Worm (Caenorhabditis elegans) whole organism, L3 larva: Measurements from ENCODE around the gene C29F9.6.

Source experiments
- R02D3.7 ChIP-seq: fragments of 150-350 bp; optimal IDR thresholded peaks from 2 replicates; lab custom pipeline; 2014; ENCODE audit warnings: missing biosample characterization, missing genetic modification characterization
- aly-2 ChIP-seq: fragments of 150-350 bp; optimal IDR thresholded peaks from 2 replicates; lab custom pipeline; 2014; ENCODE audit warnings: missing biosample characterization, missing genetic modification characterization
- ama-1 ChIP-seq: fragments of 150-350 bp; optimal IDR thresholded peaks from 2 replicates; lab custom pipeline; 2018
- ceh-16 ChIP-seq: sonication (generic microtip); optimal IDR thresholded peaks from 2 replicates; lab custom pipeline; 2017; ENCODE audit warnings: missing biosample characterization, missing genetic modification characterization
- ceh-28 ChIP-seq: fragments of 150-350 bp; optimal IDR thresholded peaks from 2 replicates; lab custom pipeline; 2014; ENCODE audit warnings: missing biosample characterization, missing genetic modification reagents, missing genetic modification characterization
- ceh-82 ChIP-seq: fragments of 150-350 bp; optimal IDR thresholded peaks from 2 replicates; lab custom pipeline; 2014; ENCODE audit warnings: missing biosample characterization, missing genetic modification characterization
- daf-12 ChIP-seq: fragments of 150-350 bp; optimal IDR thresholded peaks from 2 replicates; lab custom pipeline; 2014; ENCODE audit warnings: missing biosample characterization, missing genetic modification reagents, missing genetic modification characterization
- egl-27 ChIP-seq: sonication (generic microtip); optimal IDR thresholded peaks from 4 replicates; lab custom pipeline; 2017; ENCODE audit warnings: missing biosample characterization, missing genetic modification reagents, missing genetic modification characterization
- egl-5 ChIP-seq: fragments of 150-350 bp; optimal IDR thresholded peaks from 2 replicates; lab custom pipeline; 2017; ENCODE audit warnings: missing biosample characterization, missing genetic modification reagents, missing genetic modification characterization, inconsistent platforms
- elt-1 ChIP-seq: fragments of 150-350 bp; optimal IDR thresholded peaks from 2 replicates; lab custom pipeline; 2014; ENCODE audit warnings: missing biosample characterization, missing genetic modification characterization
- elt-2 ChIP-seq: sonication (generic microtip); optimal IDR thresholded peaks from 2 replicates; lab custom pipeline; 2016; ENCODE audit warnings: missing genetic modification reagents, mild to moderate bottlenecking, missing genetic modification characterization, missing compliant biosample characterization
- elt-3 ChIP-seq, 3 experiments: fragments of 150-350 bp in 1 of 3; sonication (generic microtip) in 2 of 3; optimal IDR thresholded peaks; 2 replicates in 2 of 3; 4 replicates in 1 of 3; lab custom pipeline; 2014 to 2017; ENCODE audit warnings: missing biosample characterization in 3 of 3, missing genetic modification characterization in 3 of 3
- eor-1 ChIP-seq, 2 experiments: fragments of 150-350 bp; optimal IDR thresholded peaks; 2 replicates each; lab custom pipeline; 2014 to 2018; ENCODE audit warnings: missing biosample characterization in 2 of 2, missing genetic modification characterization in 2 of 2
- fkh-10 ChIP-seq: sonication (generic microtip); optimal IDR thresholded peaks from 2 replicates; lab custom pipeline; 2017; ENCODE audit warnings: missing biosample characterization, missing genetic modification reagents, missing genetic modification characterization
- fkh-2 ChIP-seq: fragments of 150-350 bp; optimal IDR thresholded peaks from 2 replicates; lab custom pipeline; 2014; ENCODE audit warnings: missing biosample characterization, missing genetic modification reagents, missing genetic modification characterization
- fos-1 ChIP-seq: fragments of 150-350 bp; optimal IDR thresholded peaks from 2 replicates; lab custom pipeline; 2014; ENCODE audit warnings: missing biosample characterization, missing genetic modification characterization
- jun-1 ChIP-seq: fragments of 150-350 bp; optimal IDR thresholded peaks from 2 replicates; lab custom pipeline; 2014; ENCODE audit warnings: missing biosample characterization, missing genetic modification reagents, missing genetic modification characterization
- lin-15B ChIP-seq: fragments of 150-350 bp; optimal IDR thresholded peaks from 2 replicates; lab custom pipeline; 2014; ENCODE audit warnings: missing biosample characterization, missing genetic modification characterization
- mdl-1 ChIP-seq: fragments of 150-350 bp; optimal IDR thresholded peaks from 2 replicates; lab custom pipeline; 2014; ENCODE audit warnings: missing biosample characterization, missing genetic modification characterization
- mml-1 ChIP-seq: fragments of 150-350 bp; sonication (generic microtip); optimal IDR thresholded peaks from 3 replicates; lab custom pipeline; 2014; ENCODE audit warnings: missing biosample characterization, missing genetic modification characterization
- nfya-1 ChIP-seq: sonication (generic microtip); optimal IDR thresholded peaks from 2 replicates; lab custom pipeline; 2017; ENCODE audit warnings: missing genetic modification characterization, mild to moderate bottlenecking, missing compliant biosample characterization, antibody characterized with exemption, moderate library complexity; ENCODE audit not compliant: insufficient read depth
- nhr-12 ChIP-seq: fragments of 150-350 bp; optimal IDR thresholded peaks from 2 replicates; lab custom pipeline; 2014; ENCODE audit warnings: missing biosample characterization, missing genetic modification characterization
- nhr-23 ChIP-seq: fragments of 150-350 bp; optimal IDR thresholded peaks from 2 replicates; lab custom pipeline; 2014; ENCODE audit warnings: missing biosample characterization, missing genetic modification reagents, missing genetic modification characterization
- nhr-237 ChIP-seq: fragments of 150-350 bp; optimal IDR thresholded peaks from 2 replicates; lab custom pipeline; 2014; ENCODE audit warnings: missing biosample characterization, missing genetic modification characterization
- nhr-25 ChIP-seq: sonication (generic microtip); optimal IDR thresholded peaks from 2 replicates; lab custom pipeline; 2017; ENCODE audit warnings: missing biosample characterization, missing genetic modification characterization
- nhr-67 ChIP-seq: fragments of 150-350 bp; optimal IDR thresholded peaks from 2 replicates; lab custom pipeline; 2014; ENCODE audit warnings: missing biosample characterization, missing genetic modification characterization
- nhr-76 ChIP-seq: fragments of 150-350 bp; sonication (generic microtip); optimal IDR thresholded peaks from 5 replicates; lab custom pipeline; 2014; ENCODE audit warnings: missing biosample characterization, missing genetic modification characterization
- nhr-77 ChIP-seq: fragments of 150-350 bp; optimal IDR thresholded peaks from 2 replicates; lab custom pipeline; 2014; ENCODE audit warnings: missing biosample characterization, missing genetic modification characterization
- pha-4 ChIP-seq: fragments of 150-350 bp; optimal IDR thresholded peaks from 2 replicates; lab custom pipeline; 2014; ENCODE audit warnings: missing biosample characterization, missing genetic modification reagents, missing genetic modification characterization
- pqm-1 ChIP-seq: fragments of 150-350 bp; optimal IDR thresholded peaks from 2 replicates; lab custom pipeline; 2017; ENCODE audit warnings: missing biosample characterization, missing genetic modification characterization, inconsistent platforms
- sea-2 ChIP-seq: fragments of 150-350 bp; sonication (generic microtip); optimal IDR thresholded peaks from 4 replicates; lab custom pipeline; 2014; ENCODE audit warnings: missing biosample characterization, missing genetic modification reagents, missing genetic modification characterization
- skn-1 ChIP-seq: fragments of 150-350 bp; optimal IDR thresholded peaks from 2 replicates; lab custom pipeline; 2014; ENCODE audit warnings: missing biosample characterization, missing genetic modification characterization
- snpc-4 ChIP-seq: fragments of 150-350 bp; optimal IDR thresholded peaks from 2 replicates; lab custom pipeline; 2014; ENCODE audit warnings: missing biosample characterization, missing genetic modification characterization
- tbx-2 ChIP-seq: sonication (generic microtip); optimal IDR thresholded peaks from 2 replicates; lab custom pipeline; 2016; ENCODE audit warnings: mild to moderate bottlenecking, missing genetic modification characterization, missing compliant biosample characterization
- unc-39 ChIP-seq: sonication (generic microtip); optimal IDR thresholded peaks from 4 replicates; lab custom pipeline; 2017; ENCODE audit warnings: missing biosample characterization, missing genetic modification characterization
- unc-62 ChIP-seq: fragments of 150-350 bp; sonication (generic microtip); optimal IDR thresholded peaks from 4 replicates; lab custom pipeline; 2014; ENCODE audit warnings: missing biosample characterization, missing genetic modification reagents, missing genetic modification characterization
- zag-1 ChIP-seq: fragments of 150-350 bp; optimal IDR thresholded peaks from 2 replicates; lab custom pipeline; 2014; ENCODE audit warnings: missing biosample characterization, missing genetic modification characterization
- ztf-11 ChIP-seq: fragments of 150-350 bp; optimal IDR thresholded peaks from 2 replicates; lab custom pipeline; 2014; ENCODE audit warnings: missing biosample characterization, missing genetic modification characterization

C29F9.6 gene

ce11 chrIII:132118-132517 is 17.4 kb downstream of the C29F9.6 start, which contains the start of gene pals-22:
Gene pals-22, plus strand, starts transcription at chrIII:132418.
- TF ChIP-seq snpc-4 (tag; lab: Kevin White, UChicago), result no peak
- TF ChIP-seq pha-4, result no peak
- TF ChIP-seq nhr-67, result no peak
- no peak for TF ChIP-seq ztf-11
- TF ChIP-seq egl-27 (tag; lab: Kevin White, UChicago), result no peak
- TF ChIP-seq daf-12 (tag; lab: Kevin White, UChicago), result no peak
- TF ChIP-seq ama-1 (lab: Kevin White, UChicago), result no peak
- no peak for TF ChIP-seq unc-39 (tag; lab: Kevin White, UChicago)
- no peak for TF ChIP-seq ceh-16 (tag; lab: Kevin White, UChicago)
- TF ChIP-seq nhr-76 (tag; lab: Kevin White, UChicago), result no peak
- no peak for TF ChIP-seq pqm-1 (tag; lab: Kevin White, UChicago)
- TF ChIP-seq aly-2 (tag; lab: Kevin White, UChicago), result no peak
- no peak for TF ChIP-seq nhr-12 (tag; lab: Kevin White, UChicago)
- TF ChIP-seq unc-62 (GFP tag; lab: Kevin White, UChicago), result no peak
- no peak for TF ChIP-seq mml-1 (tag; lab: Kevin White, UChicago)
- no peak for TF ChIP-seq ceh-82 (tag; lab: Kevin White, UChicago)
- no peak for TF ChIP-seq zag-1 (tag; lab: Kevin White, UChicago)
- TF ChIP-seq sea-2 (GFP tag; lab: Kevin White, UChicago), result no peak

- TF ChIP-seq elt-3 (tag; optimal IDR thresholded peaks at IDR 0.05; lab: Kevin White, UChicago) (no peak), pha-4 (no peak), elt-1 (tag; lab: Kevin White, UChicago) (no peak), nhr-237 (tag; lab: Kevin White, UChicago) (no peak), skn-1 (tag; lab: Kevin White, UChicago) (no peak)
These were observed 19.5 kb downstream of the C29F9.6 start, which contains the start of gene pals-25 for ce11 chrIII:134194-134593. Gene pals-25, plus strand, starts transcription at chrIII:134494.

- TF ChIP-seq nhr-23, result no peak
- no peak for TF ChIP-seq lin-15B (tag; lab: Kevin White, UChicago)
- TF ChIP-seq daf-12 (tag; lab: Kevin White, UChicago), result no peak
These were observed 26.2 kb downstream of the C29F9.6 start, which contains the start of gene fbxb-81 for ce11 chrIII:140904-141303. Gene fbxb-81, minus strand, starts transcription at chrIII:141217.

- no peak for TF ChIP-seq daf-12 (tag; lab: Kevin White, UChicago)
- TF ChIP-seq lin-15B (tag; lab: Kevin White, UChicago), result no peak
- TF ChIP-seq elt-3 (tag; optimal IDR thresholded peaks at IDR 0.05; lab: Kevin White, UChicago), result no peak
- no peak for TF ChIP-seq nfya-1 (tag; lab: Kevin White, UChicago)
- no peak for TF ChIP-seq fkh-10 (GFP tag; lab: Kevin White, UChicago)
These were observed 28.4 kb downstream of the C29F9.6 start, which contains the start of gene fbxb-82 for ce11 chrIII:143121-143520. Gene fbxb-82, minus strand, starts transcription at chrIII:143221.

ce11 chrIII:145078-145477 is 30.4 kb downstream of the C29F9.6 start, which contains the start of the genes T17A3.12 and fbxb-83:
Gene T17A3.12, minus strand, starts transcription at chrIII:145178.
Gene fbxb-83, minus strand, starts transcription at chrIII:145211.
- TF ChIP-seq unc-62 (GFP tag; lab: Kevin White, UChicago) (no peak), R02D3.7 (no peak), elt-3 (tag; optimal IDR thresholded peaks at IDR 0.05; lab: Kevin White, UChicago) (no peak), nfya-1 (tag; lab: Kevin White, UChicago) (no peak), mdl-1 (tag; lab: Kevin White, UChicago) (no peak), pha-4 (no peak), nhr-12 (tag; lab: Kevin White, UChicago) (no peak)

ce11 chrIII:146369-146768 is 31.7 kb downstream of the C29F9.6 start, which contains the start of gene fbxb-84:
Gene fbxb-84, minus strand, starts transcription at chrIII:146469.
- TF ChIP-seq nhr-23 (no peak), jun-1 (tag; lab: Kevin White, UChicago) (no peak), ceh-16 (tag; lab: Kevin White, UChicago) (no peak), nhr-237 (tag; lab: Kevin White, UChicago) (no peak), nhr-77 (tag; lab: Kevin White, UChicago) (no peak), ceh-28 (tag; lab: Kevin White, UChicago) (no peak), nhr-12 (tag; lab: Kevin White, UChicago) (no peak), unc-39 (tag; lab: Kevin White, UChicago) (no peak), pqm-1 (tag; lab: Kevin White, UChicago) (no peak), eor-1 (tag; optimal IDR thresholded peaks at IDR 0.05; lab: Kevin White, UChicago) (no peak), nhr-25 (tag; lab: Kevin White, UChicago) (no peak), nhr-67 (no peak), elt-2 (tag; lab: Kevin White, UChicago) (no peak), fos-1 (tag; lab: Kevin White, UChicago) (no peak), R02D3.7 (no peak), mml-1 (tag; lab: Kevin White, UChicago) (no peak), tbx-2 (tag; lab: Kevin White, UChicago) (no peak), egl-5 (tag; lab: Kevin White, UChicago) (no peak), lin-15B (tag; lab: Kevin White, UChicago) (no peak), fkh-2 (tag; lab: Kevin White, UChicago) (no peak)
- TF ChIP-seq, all 47 proteins: peak for 0
